Fruit fly (Drosophila melanogaster) whole organism, prepupa: ENCODE results near the gene Dyrk2.

Source experiments
- Blimp-1 ChIP-seq: fragments of 200-800 bp; sonication (Bioruptor generic); optimal IDR thresholded peaks from 3 replicates; lab custom pipeline; 2017; ENCODE audit warnings: missing biosample characterization, missing genetic modification characterization, mild to moderate bottlenecking, moderate library complexity, missing genetic modification reagents
- CG16779 ChIP-seq: fragments of 200-800 bp; sonication (Bioruptor generic); optimal IDR thresholded peaks from 3 replicates; lab custom pipeline; 2017; ENCODE audit warnings: missing biosample characterization, mild to moderate bottlenecking, missing genetic modification characterization
- Eip78C ChIP-seq: fragments of 200-800 bp; sonication (Bioruptor generic); peaks from one replicate; lab custom pipeline; 2016; ENCODE audit warnings: missing biosample characterization, missing genetic modification characterization
- Hr39 ChIP-seq: fragments of 200-800 bp; sonication (Bioruptor generic); optimal IDR thresholded peaks from 2 replicates; lab custom pipeline; 2016; ENCODE audit warnings: missing biosample characterization, missing genetic modification characterization
- Sox102F ChIP-seq: fragments of 200-800 bp; sonication (Bioruptor generic); optimal IDR thresholded peaks from 2 replicates; lab custom pipeline; 2016; ENCODE audit warnings: missing biosample characterization, mild to moderate bottlenecking, missing genetic modification characterization
- Sox14 ChIP-seq: fragments of 200-800 bp; sonication (Bioruptor generic); optimal IDR thresholded peaks from 3 replicates; lab custom pipeline; 2016; ENCODE audit warnings: missing biosample characterization, missing genetic modification characterization
- Sox15 ChIP-seq: fragments of 200-800 bp; sonication (Bioruptor generic); optimal IDR thresholded peaks from 3 replicates; lab custom pipeline; 2016; ENCODE audit warnings: missing biosample characterization, missing genetic modification characterization
- acj6 ChIP-seq: fragments of 200-800 bp; sonication (Bioruptor generic); optimal IDR thresholded peaks from 3 replicates; lab custom pipeline; 2016; ENCODE audit warnings: missing biosample characterization, missing genetic modification characterization
- ss ChIP-seq, 2 experiments: fragments of 200-800 bp; sonication (Bioruptor generic); optimal IDR thresholded peaks; 2 replicates in 1 of 2; 3 replicates in 1 of 2; lab custom pipeline; 2017 to 2018; ENCODE audit warnings: mild to moderate bottlenecking in 2 of 2, missing biosample characterization in 2 of 2, missing genetic modification characterization in 2 of 2, moderate library complexity in 1 of 2

DNA sequence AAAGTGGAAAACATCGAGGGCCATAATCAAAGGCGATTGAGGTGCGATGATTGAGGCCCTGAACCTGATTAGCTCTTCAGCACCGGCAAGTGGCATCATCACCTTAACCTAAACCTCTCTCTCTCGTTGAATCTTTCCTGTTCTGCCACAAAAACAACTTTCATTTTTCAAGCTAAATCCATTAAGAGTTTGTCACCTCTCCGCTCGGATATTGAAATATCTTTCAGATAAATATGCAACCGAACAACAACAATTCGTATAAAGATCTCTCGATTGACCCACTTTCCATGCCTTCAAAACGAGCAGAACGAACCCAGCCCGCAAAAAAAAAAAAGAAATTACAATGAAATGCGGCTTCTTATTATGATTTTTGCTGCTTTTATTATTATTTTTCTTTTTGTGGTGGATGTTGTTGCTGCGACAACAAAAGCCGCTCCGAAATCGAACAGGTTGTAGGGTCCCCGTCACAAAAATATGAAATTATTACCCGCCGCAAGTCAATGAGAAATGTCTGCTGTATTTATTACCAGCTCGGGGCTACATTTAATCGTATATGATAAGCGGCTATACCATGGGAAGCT is 56.4 kb downstream of the Dyrk2 start:
- TF ChIP-seq Sox15, result no peak
- TF ChIP-seq acj6 (GFP tag; lab: Kevin White, UChicago), result no peak
- no peak for TF ChIP-seq Eip78C (GFP tag; lab: Kevin White, UChicago)
- TF ChIP-seq Sox102F (GFP tag; lab: Kevin White, UChicago), result no peak
- TF ChIP-seq Sox14 (GFP tag; lab: Kevin White, UChicago), result no peak
- no peak for TF ChIP-seq CG16779 (tag; lab: Kevin White, UChicago)
- no peak for TF ChIP-seq ss (GFP tag; optimal IDR thresholded peaks at IDR 0.05; lab: Kevin White, UChicago)
- peak; percentile 51 for TF ChIP-seq Blimp-1 (GFP tag; lab: Kevin White, UChicago)
- TF ChIP-seq Hr39 (GFP tag; lab: Kevin White, UChicago), result no peak
